Worm (Caenorhabditis elegans) whole organism, L4/young adult: Measurements from ENCODE around the gene col-147.

Experiments used
- W03F9.2 ChIP-seq: fragments of 150-350 bp; optimal IDR thresholded peaks from 2 replicates; lab custom pipeline; 2014; ENCODE audit warnings: missing biosample characterization, missing genetic modification characterization
- dao-5 ChIP-seq: sonication (generic microtip); optimal IDR thresholded peaks from 2 replicates; lab custom pipeline; 2016; ENCODE audit warnings: missing genotype, missing genetic modification characterization, moderate library complexity, missing compliant biosample characterization
- him-1 ChIP-seq: sonication (generic microtip); optimal IDR thresholded peaks from 2 replicates; lab custom pipeline; 2016; ENCODE audit warnings: missing genotype, missing genetic modification reagents, missing genetic modification characterization, missing compliant biosample characterization

ce11 chrV:9625604-9626446 is 7.3 kb downstream of the col-147 start, which contains the start of gene T06E4.7:
- TF ChIP-seq him-1 (tag; lab: Kevin White, UChicago) (no peak), dao-5 (tag; lab: Kevin White, UChicago) (no peak), W03F9.2 (tag; lab: Kevin White, UChicago) (no peak)
